Worm (Caenorhabditis elegans): ENCODE data around the gene Y37E11AM.3.

DNA sequence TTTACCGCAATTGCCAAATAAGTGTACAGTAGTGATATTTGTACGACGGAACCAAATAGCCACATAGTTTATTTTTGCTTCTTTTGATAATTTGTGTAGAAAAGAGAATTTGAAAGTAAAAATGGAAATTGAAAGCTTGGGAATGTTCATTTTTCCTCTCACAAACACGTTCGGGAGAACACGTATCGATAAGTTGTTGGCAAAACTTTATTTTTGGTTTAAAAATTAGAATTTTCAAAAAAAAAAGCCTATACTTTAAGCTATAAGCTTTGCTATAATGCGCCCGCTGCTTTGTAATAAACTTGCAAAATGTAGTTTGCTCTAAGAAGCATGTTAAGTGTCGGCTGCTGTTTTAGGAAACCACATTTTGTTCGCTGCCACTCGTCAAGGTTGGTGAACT, 36.4 kb upstream of the Y37E11AM.3 start, which contains the start of gene Y37E11AR.7:
- TF ChIP-seq ceh-62 (tag; optimal IDR thresholded peaks at IDR 0.05) = no peak
- no peak for TF ChIP-seq egl-27 (tag; optimal IDR thresholded peaks at IDR 0.05)
- no peak for TF ChIP-seq nhr-77 (tag; optimal IDR thresholded peaks at IDR 0.05)
- no peak for TF ChIP-seq nhr-237 (tag; optimal IDR thresholded peaks at IDR 0.05)
- no peak for TF ChIP-seq daf-12 (tag; optimal IDR thresholded peaks at IDR 0.05)

Measured in whole organism, L4 larva.